Fruit fly (Drosophila melanogaster): ENCODE data around the gene CG32365.

DNA sequence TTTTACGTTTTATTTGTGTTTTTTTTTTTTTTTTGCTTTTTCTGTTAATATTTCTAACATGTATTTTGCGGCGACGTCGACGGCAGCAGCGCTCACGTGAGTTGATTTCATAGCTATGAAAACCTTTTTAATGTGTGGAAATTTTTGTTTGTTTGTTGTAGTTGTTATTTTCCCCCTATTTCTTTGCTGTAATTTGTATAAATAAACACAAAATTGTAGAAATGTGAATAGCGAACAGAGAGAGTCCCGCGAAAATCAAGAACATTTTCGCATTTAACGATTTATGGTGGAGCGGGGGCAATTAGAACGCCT is 12.3 kb upstream of the CG32365 start:
- TF ChIP-seq CG6854 (GFP tag; optimal IDR thresholded peaks at IDR 0.05) (no peak), spab (GFP tag; optimal IDR thresholded peaks at IDR 0.05) (no peak), CG11762 (GFP tag; optimal IDR thresholded peaks at IDR 0.05; ENCODE audit: insufficient read depth) (no peak), Gug (GFP tag; IDR thresholded peaks at IDR 0.05) (no peak), CG3919 (GFP tag; optimal IDR thresholded peaks at IDR 0.05) (no peak), esn (GFP tag; optimal IDR thresholded peaks at IDR 0.05) (no peak), net (GFP tag; optimal IDR thresholded peaks at IDR 0.05) (no peak), CG8632 (GFP tag; optimal IDR thresholded peaks at IDR 0.05) (no peak), Hr4 (GFP tag; optimal IDR thresholded peaks at IDR 0.05) (no peak), Lpt (GFP tag; optimal IDR thresholded peaks at IDR 0.05) (no peak), topi (GFP tag; optimal IDR thresholded peaks at IDR 0.05) (no peak), CG8319 (GFP tag; optimal IDR thresholded peaks at IDR 0.05) (no peak), ss (GFP tag; optimal IDR thresholded peaks at IDR 0.05) (no peak)
